Fruit fly (Drosophila melanogaster) whole organism, prepupa: ENCODE results near the gene ash2.

Source experiments
- Blimp-1 ChIP-seq: fragments of 200-800 bp; sonication (Bioruptor generic); optimal IDR thresholded peaks from 3 replicates; lab custom pipeline; 2017; ENCODE audit warnings: missing biosample characterization, missing genetic modification characterization, mild to moderate bottlenecking, moderate library complexity, missing genetic modification reagents
- CG10631 ChIP-seq: fragments of 200-800 bp; sonication (Bioruptor generic); optimal IDR thresholded peaks from 2 replicates; lab custom pipeline; 2016; ENCODE audit warnings: missing biosample characterization, missing genetic modification characterization

- no peak for TF ChIP-seq CG10631 (GFP tag; lab: Kevin White, UChicago)
- no peak for TF ChIP-seq Blimp-1 (GFP tag; lab: Kevin White, UChicago)
Observed at dm6 chr3R:24699309-24699708, 49.4 kb downstream of the ash2 start.
